Fruit fly (Drosophila melanogaster): Measurements from ENCODE around the gene CG8925.

dm6 chr3R:16182269-16182875 is 10.6 kb downstream of the CG8925 start:
- no peak for TF ChIP-seq Hr4 (GFP tag; optimal IDR thresholded peaks at IDR 0.05)
- no peak for TF ChIP-seq Blimp-1 (GFP tag; optimal IDR thresholded peaks at IDR 0.05)
- no peak for TF ChIP-seq CG11762 (GFP tag; optimal IDR thresholded peaks at IDR 0.05; ENCODE audit: insufficient read depth)
- TF ChIP-seq CG6163 (GFP tag; IDR thresholded peaks at IDR 0.05), result no peak
- no peak for TF ChIP-seq achi (GFP tag; optimal IDR thresholded peaks at IDR 0.05)
- no peak for TF ChIP-seq CG7368 (GFP tag; optimal IDR thresholded peaks at IDR 0.05)
- TF ChIP-seq CG6854 (GFP tag; optimal IDR thresholded peaks at IDR 0.05), result no peak
- TF ChIP-seq CG1621 (tag; optimal IDR thresholded peaks at IDR 0.05), result no peak
